Fruit fly (Drosophila melanogaster) whole organism, embryonic: ENCODE data around the gene mAcon1.

ENCODE experiments used
- CG10366 ChIP-seq: fragments of 200-800 bp; sonication (Bioruptor generic); IDR thresholded peaks from 2 replicates; pipeline ENCODE4 v1.3.6; 2022; ENCODE audit warnings: missing biosample characterization, missing genetic modification characterization
- CG14860 ChIP-seq: fragments of 200-800 bp; sonication (Bioruptor generic); IDR thresholded peaks from 3 replicates; pipeline ENCODE4 v1.3.6; 2022; ENCODE audit warnings: missing biosample characterization, missing genetic modification characterization; ENCODE audit not compliant: partially characterized antibody
- CG15011 ChIP-seq: fragments of 200-800 bp; sonication (Bioruptor generic); optimal IDR thresholded peaks from 3 replicates; lab custom pipeline; 2018; ENCODE audit warnings: missing biosample characterization, mild to moderate bottlenecking, missing genetic modification characterization
- CG16779 ChIP-seq: fragments of 200-800 bp; sonication (Bioruptor generic); IDR thresholded peaks from 2 replicates; pipeline ENCODE4 v1.3.6; 2022; ENCODE audit warnings: missing biosample characterization, missing genetic modification characterization
- CG17328 ChIP-seq: fragments of 200-800 bp; sonication (Bioruptor generic); IDR thresholded peaks from 2 replicates; pipeline ENCODE4 v1.3.6; 2022; ENCODE audit warnings: missing biosample characterization, missing genetic modification characterization
- CG17802 ChIP-seq: fragments of 200-800 bp; sonication (Bioruptor generic); optimal IDR thresholded peaks from 2 replicates; lab custom pipeline; 2018; ENCODE audit warnings: missing biosample characterization, mild to moderate bottlenecking, missing genetic modification characterization, moderate library complexity
- CG17912 ChIP-seq: fragments of 200-800 bp; sonication (Bioruptor generic); optimal IDR thresholded peaks from 2 replicates; lab custom pipeline; 2018; ENCODE audit warnings: missing biosample characterization, mild to moderate bottlenecking, missing genetic modification characterization
- CG2120 ChIP-seq: fragments of 200-800 bp; sonication (Bioruptor generic); optimal IDR thresholded peaks from 3 replicates; lab custom pipeline; 2016; ENCODE audit warnings: missing biosample characterization, missing genetic modification characterization
- CG2202 ChIP-seq: fragments of 200-800 bp; sonication (Bioruptor generic); optimal IDR thresholded peaks from 2 replicates; lab custom pipeline; 2018; ENCODE audit warnings: missing biosample characterization, mild to moderate bottlenecking, missing genetic modification characterization
- CG2678 ChIP-seq: fragments of 200-800 bp; sonication (Bioruptor generic); optimal IDR thresholded peaks from 3 replicates; lab custom pipeline; 2019; ENCODE audit warnings: missing biosample characterization, mild to moderate bottlenecking, missing genetic modification characterization, moderate library complexity
- CG3065 ChIP-seq: fragments of 200-800 bp; sonication (Bioruptor generic); optimal IDR thresholded peaks from 2 replicates; lab custom pipeline; 2016; ENCODE audit warnings: missing biosample characterization, missing genetic modification characterization
- CG31224 ChIP-seq: fragments of 200-800 bp; sonication (Bioruptor generic); IDR thresholded peaks from 2 replicates; pipeline ENCODE4 v1.3.6; 2022; ENCODE audit warnings: missing biosample characterization, missing genetic modification characterization
- CG33213 ChIP-seq: fragments of 200-800 bp; sonication (Bioruptor generic); optimal IDR thresholded peaks from 3 replicates; lab custom pipeline; 2016; ENCODE audit warnings: missing biosample characterization, missing genetic modification characterization
- CG42726 ChIP-seq: fragments of 200-800 bp; sonication (Bioruptor generic); IDR thresholded peaks from 2 replicates; pipeline ENCODE4 v1.3.6; 2022; ENCODE audit warnings: missing biosample characterization, missing genetic modification characterization; ENCODE audit not compliant: partially characterized antibody
- CG4360 ChIP-seq: fragments of 200-800 bp; sonication (Bioruptor generic); IDR thresholded peaks from 2 replicates; pipeline ENCODE4 v1.3.6; 2022; ENCODE audit warnings: missing biosample characterization, missing genetic modification characterization
- CG7372 ChIP-seq: fragments of 200-800 bp; sonication (Bioruptor generic); IDR thresholded peaks from 2 replicates; pipeline ENCODE4 v1.3.6; 2022; ENCODE audit warnings: missing biosample characterization, missing genetic modification characterization
- CG9215 ChIP-seq: fragments of 200-800 bp; sonication (Bioruptor generic); IDR thresholded peaks from 2 replicates; pipeline ENCODE4 v1.3.6; 2022; ENCODE audit warnings: missing biosample characterization, missing genetic modification characterization
- CG9609 ChIP-seq: fragments of 200-800 bp; sonication (Bioruptor generic); optimal IDR thresholded peaks from 3 replicates; lab custom pipeline; 2016; ENCODE audit warnings: missing biosample characterization, missing genetic modification characterization
- CG9932 ChIP-seq: fragments of 200-800 bp; sonication (Bioruptor generic); IDR thresholded peaks from 2 replicates; pipeline ENCODE4 v1.3.6; 2022; ENCODE audit warnings: missing biosample characterization, missing genetic modification characterization
- Dip2 ChIP-seq: fragments of 200-800 bp; sonication (Bioruptor generic); IDR thresholded peaks from 2 replicates; pipeline ENCODE4 v1.3.6; 2022; ENCODE audit warnings: missing biosample characterization, missing genetic modification characterization
- Dp ChIP-seq: fragments of 200-800 bp; sonication (Bioruptor generic); optimal IDR thresholded peaks from 2 replicates; lab custom pipeline; 2018; ENCODE audit warnings: missing biosample characterization, mild to moderate bottlenecking, missing genetic modification characterization, moderate library complexity
- Drgx ChIP-seq: fragments of 200-800 bp; sonication (Bioruptor generic); IDR thresholded peaks from 2 replicates; pipeline ENCODE4 v1.3.6; 2022; ENCODE audit warnings: missing biosample characterization, missing genetic modification characterization
- Ets65A ChIP-seq: fragments of 200-800 bp; sonication (Bioruptor generic); peaks from one replicate; lab custom pipeline; 2016; ENCODE audit warnings: missing biosample characterization, missing genetic modification characterization
- HLH3B ChIP-seq: fragments of 200-800 bp; sonication (Bioruptor generic); IDR thresholded peaks from 2 replicates; pipeline ENCODE4 v1.3.6; 2022; ENCODE audit warnings: missing biosample characterization, missing genetic modification characterization
- Hmr ChIP-seq: fragments of 200-800 bp; sonication (Bioruptor generic); optimal IDR thresholded peaks from 3 replicates; lab custom pipeline; 2017; ENCODE audit warnings: mild to moderate bottlenecking, missing biosample characterization, missing genetic modification reagents, missing genetic modification characterization
- Opbp ChIP-seq: fragments of 200-800 bp; sonication (Bioruptor generic); IDR thresholded peaks from 3 replicates; pipeline ENCODE4 v1.3.6; 2022; ENCODE audit warnings: missing biosample characterization, missing genetic modification characterization; ENCODE audit not compliant: partially characterized antibody
- Ptx1 ChIP-seq: fragments of 200-800 bp; sonication (Bioruptor generic); IDR thresholded peaks from 2 replicates; pipeline ENCODE4 v1.3.6; 2022; ENCODE audit warnings: missing biosample characterization, missing genetic modification characterization
- Scr ChIP-seq: fragments of 200-800 bp; sonication (Bioruptor generic); IDR thresholded peaks from 2 replicates; pipeline ENCODE4 v1.3.6; 2022; ENCODE audit warnings: missing biosample characterization, missing genetic modification characterization; ENCODE audit not compliant: partially characterized antibody
- Sox100B ChIP-seq: fragments of 200-800 bp; sonication (Bioruptor generic); optimal IDR thresholded peaks from 3 replicates; lab custom pipeline; 2018; ENCODE audit warnings: missing biosample characterization, mild to moderate bottlenecking, missing genetic modification characterization
- Tbp ChIP-seq: fragments of >200 bp; optimal IDR thresholded peaks from 2 replicates; lab custom pipeline; 2018; ENCODE audit warnings: missing biosample characterization, missing genetic modification characterization
- crol ChIP-seq: fragments of 200-800 bp; sonication (Bioruptor generic); IDR thresholded peaks from 2 replicates; pipeline ENCODE4 v1.3.6; 2022; ENCODE audit warnings: missing biosample characterization, missing genetic modification characterization
- dimm ChIP-seq: fragments of 200-800 bp; sonication (Bioruptor generic); IDR thresholded peaks from 2 replicates; pipeline ENCODE4 v1.3.6; 2022; ENCODE audit warnings: missing biosample characterization, missing genetic modification characterization
- dysf ChIP-seq: fragments of 200-800 bp; sonication (Bioruptor generic); IDR thresholded peaks from 3 replicates; pipeline ENCODE4 v1.3.6; 2022; ENCODE audit warnings: missing biosample characterization, missing genetic modification characterization
- ewg ChIP-seq: fragments of 200-800 bp; sonication (Bioruptor generic); optimal IDR thresholded peaks from 3 replicates; lab custom pipeline; 2017; ENCODE audit warnings: mild to moderate bottlenecking, missing biosample characterization, missing genetic modification reagents, missing genetic modification characterization
- exex ChIP-seq: fragments of 200-800 bp; sonication (Bioruptor generic); optimal IDR thresholded peaks from 4 replicates; lab custom pipeline; 2018; ENCODE audit warnings: missing biosample characterization, mild to moderate bottlenecking, missing genetic modification characterization, moderate library complexity
- gem ChIP-seq: fragments of 200-800 bp; sonication (Bioruptor generic); optimal IDR thresholded peaks from 2 replicates; lab custom pipeline; 2019; ENCODE audit warnings: missing biosample characterization, mild to moderate bottlenecking, missing genetic modification characterization, moderate library complexity
- grau ChIP-seq: fragments of 200-800 bp; optimal IDR thresholded peaks from 3 replicates; lab custom pipeline; 2019; ENCODE audit warnings: missing biosample characterization, mild to moderate bottlenecking, missing genetic modification characterization, moderate library complexity
- kah ChIP-seq: fragments of 200-800 bp; sonication (Bioruptor generic); optimal IDR thresholded peaks from 2 replicates; lab custom pipeline; 2018; ENCODE audit warnings: missing biosample characterization, mild to moderate bottlenecking, missing genetic modification characterization
- klu ChIP-seq: fragments of 200-800 bp; sonication (Bioruptor generic); IDR thresholded peaks from 2 replicates; pipeline ENCODE4 v1.3.6; 2022; ENCODE audit warnings: missing biosample characterization, missing genetic modification characterization
- kni ChIP-seq: fragments of 200-800 bp; sonication (Bioruptor generic); optimal IDR thresholded peaks from 3 replicates; lab custom pipeline; 2017; ENCODE audit warnings: mild to moderate bottlenecking, missing biosample characterization, missing genetic modification reagents, missing genetic modification characterization
- lab ChIP-seq: fragments of 200-800 bp; sonication (Bioruptor generic); optimal IDR thresholded peaks from 3 replicates; lab custom pipeline; 2017; ENCODE audit warnings: missing biosample characterization, missing genetic modification characterization, mild to moderate bottlenecking, moderate library complexity, missing genetic modification reagents
- lov ChIP-seq, 2 experiments: fragments of 200-800 bp in 1 of 2; fragments of >200 bp in 1 of 2; sonication (Bioruptor generic) in 1 of 2; IDR thresholded peaks in 1 of 2; optimal IDR thresholded peaks in 1 of 2; 2 replicates in 1 of 2; 3 replicates in 1 of 2; pipeline versions ENCODE4 v1.3.6 to Lab custom; 2017 to 2022; ENCODE audit warnings: missing biosample characterization in 1 of 2, missing genetic modification characterization in 1 of 2
- mirr ChIP-seq: fragments of 200-800 bp; sonication (Bioruptor generic); optimal IDR thresholded peaks from 3 replicates; lab custom pipeline; 2018; ENCODE audit warnings: missing biosample characterization, mild to moderate bottlenecking, missing genetic modification characterization
- onecut ChIP-seq: fragments of 200-800 bp; sonication (Bioruptor generic); IDR thresholded peaks from 2 replicates; pipeline ENCODE4 v1.3.6; 2022; ENCODE audit warnings: missing biosample characterization, missing genetic modification characterization
- sens ChIP-seq: fragments of 200-800 bp; sonication (Bioruptor generic); peaks from one replicate; lab custom pipeline; 2016; ENCODE audit warnings: missing biosample characterization, missing genetic modification characterization
- vnd ChIP-seq: fragments of 200-800 bp; sonication (Bioruptor generic); IDR thresholded peaks from 3 replicates; pipeline ENCODE4 v1.3.6; 2022; ENCODE audit warnings: missing biosample characterization, missing genetic modification characterization; ENCODE audit not compliant: partially characterized antibody
- vvl ChIP-seq: fragments of 200-800 bp; sonication (Bioruptor generic); IDR thresholded peaks from 2 replicates; pipeline ENCODE4 v1.3.6; 2022; ENCODE audit warnings: missing biosample characterization, missing genetic modification characterization
- wdn ChIP-seq: fragments of 200-800 bp; sonication (Bioruptor generic); IDR thresholded peaks from 2 replicates; pipeline ENCODE4 v1.3.6; 2022; ENCODE audit warnings: missing biosample characterization, missing genetic modification characterization
- zf30C ChIP-seq: fragments of 200-800 bp; sonication (Bioruptor generic); optimal IDR thresholded peaks from 3 replicates; lab custom pipeline; 2018; ENCODE audit warnings: missing biosample characterization, mild to moderate bottlenecking, missing genetic modification characterization

mAcon1 gene

dm6 chr2L:21187753-21188152 is 19.4 kb downstream of the mAcon1 start (continued):
- TF ChIP-seq CG9609 (GFP tag; lab: Kevin White, UChicago) (no peak), Dp (no peak), Scr (GFP tag; lab: Robert Waterston, UW) (no peak), Tbp (GFP tag; lab: Kevin White, UChicago) (no peak), CG17912 (no peak), klu (GFP tag; lab: Robert Waterston, UW) (no peak), Opbp (GFP tag; lab: Robert Waterston, UW) (no peak), CG16779 (no peak), Ets65A (GFP tag; lab: Kevin White, UChicago) (peak; percentile 81), dimm (GFP tag; lab: Robert Waterston, UW) (no peak), CG2202 (tag; lab: Kevin White, UChicago) (no peak), dysf (GFP tag; lab: Robert Waterston, UW) (peak; percentile 25; the same call in 1 of the 3 replicates), vvl (GFP tag; lab: Robert Waterston, UW) (no peak), CG17328 (GFP tag; lab: Robert Waterston, UW) (no peak), Dip2 (GFP tag; lab: Robert Waterston, UW) (no peak), kni (GFP tag; lab: Kevin White, UChicago) (no peak), ewg (GFP tag; lab: Kevin White, UChicago) (no peak), CG17802 (no peak)

- TF ChIP-seq CG14860 (GFP tag; lab: Robert Waterston, UW) (no peak), lab (GFP tag; lab: Kevin White, UChicago) (peak; percentile 16), lov (optimal IDR thresholded peaks at IDR 0.05; lab: Kevin White, UChicago) (no peak), lov (GFP tag; IDR thresholded peaks at IDR 0.05; lab: Robert Waterston, UW) (0 out of 3 replicates have a peak, but pooled peaks have one; percentile 15), exex (tag; lab: Kevin White, UChicago) (peak; percentile 76), onecut (peak; percentile 59), CG9215 (no peak), CG4360 (GFP tag; lab: Robert Waterston, UW) (no peak), mirr (GFP tag; lab: Kevin White, UChicago) (peak; percentile 91), wdn (GFP tag; lab: Robert Waterston, UW) (no peak), sens (peak; percentile 58)
Observed at dm6 chr2L:21189273-21189781, 21.0 kb downstream of the mAcon1 start.

- no peak for TF ChIP-seq CG3065 (GFP tag; lab: Kevin White, UChicago)
- no peak for TF ChIP-seq CG10366
- TF ChIP-seq Drgx (GFP tag; lab: Robert Waterston, UW): no peak
- no peak for TF ChIP-seq kah (GFP tag; lab: Kevin White, UChicago)
- TF ChIP-seq gem (tag; lab: Kevin White, UChicago): peak; percentile 29
- TF ChIP-seq zf30C (GFP tag; lab: Kevin White, UChicago): no peak
- TF ChIP-seq Hmr (GFP tag; lab: Kevin White, UChicago): peak; percentile 18
- TF ChIP-seq CG42726 (GFP tag; lab: Robert Waterston, UW): no peak
- peak; percentile 42 for TF ChIP-seq CG2120 (GFP tag; lab: Kevin White, UChicago)
- TF ChIP-seq Ptx1 (GFP tag; lab: Robert Waterston, UW): 0 out of 2 replicates have a peak, but pooled peaks have one; percentile 9
- 0 out of 2 replicates have a peak, but pooled peaks have one; percentile 12 for TF ChIP-seq CG9932 (GFP tag; lab: Robert Waterston, UW)
- no peak for TF ChIP-seq CG31224
- TF ChIP-seq grau (tag; lab: Kevin White, UChicago): peak; percentile 31
- TF ChIP-seq CG33213 (GFP tag; lab: Kevin White, UChicago): no peak
- no peak for TF ChIP-seq Sox100B
- no peak for TF ChIP-seq CG15011 (GFP tag; lab: Kevin White, UChicago)
- no peak for TF ChIP-seq HLH3B (GFP tag; lab: Robert Waterston, UW)
- no peak for TF ChIP-seq vnd (GFP tag; lab: Robert Waterston, UW)
- peak; percentile 49 for TF ChIP-seq CG2678 (tag; lab: Kevin White, UChicago)
- TF ChIP-seq crol: no peak
- 0 out of 2 replicates have a peak, but pooled peaks have one; percentile 18 for TF ChIP-seq CG7372 (GFP tag; lab: Robert Waterston, UW)
Observed at dm6 chr2L:21195331-21195730, 27.0 kb downstream of the mAcon1 start.
